Worm (Caenorhabditis elegans) whole organism, L1 larva: ENCODE data around the gene col-13.

Source experiments
- C04F5.9 ChIP-seq: sonication (generic microtip); optimal IDR thresholded peaks from 2 replicates; lab custom pipeline; 2016; ENCODE audit warnings: missing genetic modification characterization, missing compliant biosample characterization
- Y116A8C.19 ChIP-seq: sonication (generic microtip); optimal IDR thresholded peaks from 2 replicates; lab custom pipeline; 2016; ENCODE audit warnings: missing compliant biosample characterization, missing genetic modification characterization, borderline replicate concordance
- aha-1 ChIP-seq: fragments of 150-350 bp; optimal IDR thresholded peaks from 2 replicates; lab custom pipeline; 2014; ENCODE audit warnings: missing biosample characterization, missing genetic modification characterization
- alr-1 ChIP-seq: fragments of 200-800 bp; sonication (Bioruptor generic); optimal IDR thresholded peaks from 2 replicates; lab custom pipeline; 2018; ENCODE audit warnings: borderline replicate concordance, mild to moderate bottlenecking, missing genetic modification characterization, missing compliant biosample characterization
- aly-2 ChIP-seq: fragments of 150-350 bp; optimal IDR thresholded peaks from 2 replicates; lab custom pipeline; 2014; ENCODE audit warnings: missing biosample characterization, missing genetic modification characterization
- ama-1 ChIP-seq: fragments of 150-350 bp; optimal IDR thresholded peaks from 2 replicates; lab custom pipeline; 2014
- blmp-1 ChIP-seq: fragments of 150-350 bp; optimal IDR thresholded peaks from 2 replicates; lab custom pipeline; 2014; ENCODE audit warnings: missing biosample characterization, missing genetic modification characterization
- ceh-63 ChIP-seq: fragments of 200-800 bp; sonication (Bioruptor generic); optimal IDR thresholded peaks from 2 replicates; lab custom pipeline; 2018; ENCODE audit warnings: mild to moderate bottlenecking, missing genetic modification characterization, missing compliant biosample characterization
- ceh-88 ChIP-seq: fragments of 200-800 bp; sonication (Bioruptor generic); IDR thresholded peaks from 2 replicates; pipeline ENCODE4 v1.3.6; 2022; ENCODE audit warnings: missing genetic modification characterization, missing compliant biosample characterization
- ces-1 ChIP-seq: fragments of 150-350 bp; optimal IDR thresholded peaks from 2 replicates; lab custom pipeline; 2014; ENCODE audit warnings: missing biosample characterization, missing genetic modification reagents, missing genetic modification characterization
- efl-1 ChIP-seq, 4 experiments: fragments of 150-350 bp; optimal IDR thresholded peaks in 3 of 4; peaks in 1 of 4; 1 replicate in 1 of 4; 2 replicates in 3 of 4; lab custom pipeline; 2014; ENCODE audit warnings: missing biosample characterization in 2 of 4, missing genetic modification characterization in 2 of 4, missing genetic modification reagents in 2 of 4
- efl-3 ChIP-seq: fragments of 200-800 bp; sonication (Bioruptor generic); optimal IDR thresholded peaks from 2 replicates; lab custom pipeline; 2018; ENCODE audit warnings: mild to moderate bottlenecking, missing genetic modification characterization, missing compliant biosample characterization
- egl-27 ChIP-seq, 2 experiments: fragments of 150-350 bp in 1 of 2; sonication (generic microtip); optimal IDR thresholded peaks; 3 replicates each; lab custom pipeline; 2017 to 2018; ENCODE audit warnings: missing biosample characterization in 2 of 2, missing genetic modification characterization in 2 of 2, missing genetic modification reagents in 2 of 2
- elt-3 ChIP-seq, 6 experiments: fragments of 150-350 bp in 1 of 6; sonication (generic microtip); optimal IDR thresholded peaks; 2 replicates each; lab custom pipeline; 2017 to 2018; ENCODE audit warnings: missing biosample characterization in 6 of 6, missing genetic modification characterization in 6 of 6, inconsistent platforms in 1 of 6
- ets-5 ChIP-seq: fragments of 200-800 bp; sonication (Bioruptor generic); IDR thresholded peaks from 2 replicates; pipeline ENCODE4 v1.3.6; 2022; ENCODE audit warnings: missing genetic modification characterization, missing compliant biosample characterization
- fkh-4 ChIP-seq: sonication (generic microtip); optimal IDR thresholded peaks from 2 replicates; lab custom pipeline; 2016; ENCODE audit warnings: missing compliant biosample characterization, missing genetic modification characterization, borderline replicate concordance
- fkh-8 ChIP-seq: sonication (generic microtip); optimal IDR thresholded peaks from 2 replicates; lab custom pipeline; 2016; ENCODE audit warnings: mild to moderate bottlenecking, missing genetic modification characterization, missing compliant biosample characterization
- grh-1 ChIP-seq: fragments of 200-800 bp; sonication (Bioruptor generic); IDR thresholded peaks from 2 replicates; pipeline ENCODE4 v1.3.6; 2022; ENCODE audit warnings: missing genetic modification reagents, missing genetic modification characterization, missing compliant biosample characterization
- hlh-17 ChIP-seq: fragments of 200-800 bp; sonication (Bioruptor generic); optimal IDR thresholded peaks from 2 replicates; lab custom pipeline; 2018; ENCODE audit warnings: missing genetic modification characterization, mild to moderate bottlenecking, missing compliant biosample characterization, moderate library complexity, borderline replicate concordance
- hpl-2 ChIP-seq: fragments of 150-350 bp; optimal IDR thresholded peaks from 2 replicates; lab custom pipeline; 2014; ENCODE audit warnings: missing biosample characterization, missing genetic modification reagents, missing genetic modification characterization
- lin-14 ChIP-seq: fragments of 200-800 bp; sonication (Bioruptor generic); optimal IDR thresholded peaks from 2 replicates; lab custom pipeline; 2018; ENCODE audit warnings: mild to moderate bottlenecking, missing genetic modification characterization, moderate library complexity, missing compliant biosample characterization
- lin-35 ChIP-seq, 2 experiments: fragments of 150-350 bp; optimal IDR thresholded peaks; 2 replicates each; lab custom pipeline; 2014; ENCODE audit warnings: missing biosample characterization in 2 of 2, missing genetic modification characterization in 2 of 2, missing genetic modification reagents in 2 of 2
- lsy-2 ChIP-seq, 2 experiments: fragments of 150-350 bp; optimal IDR thresholded peaks; 2 replicates each; lab custom pipeline; 2014; ENCODE audit warnings: missing biosample characterization in 2 of 2, missing genetic modification characterization in 2 of 2
- mdl-1 ChIP-seq, 2 experiments: fragments of 150-350 bp; optimal IDR thresholded peaks; 2 replicates each; lab custom pipeline; 2014 to 2017; ENCODE audit warnings: missing biosample characterization in 2 of 2, missing genetic modification characterization in 2 of 2, inconsistent platforms in 1 of 2
- mef-2 ChIP-seq: fragments of 150-350 bp; optimal IDR thresholded peaks from 2 replicates; lab custom pipeline; 2014; ENCODE audit warnings: missing biosample characterization, missing genetic modification characterization
- nhr-11 ChIP-seq: fragments of 150-350 bp; optimal IDR thresholded peaks from 2 replicates; lab custom pipeline; 2014; ENCODE audit warnings: missing biosample characterization, missing genetic modification characterization
- nhr-237 ChIP-seq: fragments of 150-350 bp; optimal IDR thresholded peaks from 2 replicates; lab custom pipeline; 2014; ENCODE audit warnings: missing biosample characterization, missing genetic modification characterization
- nhr-47 ChIP-seq: sonication (generic microtip); optimal IDR thresholded peaks from 2 replicates; lab custom pipeline; 2016; ENCODE audit warnings: mild to moderate bottlenecking, missing genetic modification characterization, moderate library complexity, missing compliant biosample characterization
- nhr-71 ChIP-seq: sonication (generic microtip); optimal IDR thresholded peaks from 2 replicates; lab custom pipeline; 2016; ENCODE audit warnings: mild to moderate bottlenecking, missing genetic modification characterization, moderate library complexity, missing compliant biosample characterization
- nhr-76 ChIP-seq: sonication (generic microtip); optimal IDR thresholded peaks from 2 replicates; lab custom pipeline; 2017; ENCODE audit warnings: missing biosample characterization, missing genetic modification characterization
- nhr-77 ChIP-seq: fragments of 150-350 bp; optimal IDR thresholded peaks from 2 replicates; lab custom pipeline; 2014; ENCODE audit warnings: missing biosample characterization, missing genetic modification characterization
- nhr-84 ChIP-seq: sonication (generic microtip); optimal IDR thresholded peaks from 2 replicates; lab custom pipeline; 2017; ENCODE audit warnings: missing biosample characterization, missing genetic modification characterization
- nhr-85 ChIP-seq: sonication (generic microtip); peaks from one replicate; lab custom pipeline; 2016; ENCODE audit warnings: missing genetic modification characterization, inconsistent platforms, missing compliant biosample characterization
- pax-3 ChIP-seq: fragments of 200-800 bp; sonication (Bioruptor generic); optimal IDR thresholded peaks from 2 replicates; lab custom pipeline; 2018; ENCODE audit warnings: mild to moderate bottlenecking, missing genetic modification characterization, moderate library complexity, missing compliant biosample characterization
- pqm-1 ChIP-seq: sonication (generic microtip); optimal IDR thresholded peaks from 3 replicates; lab custom pipeline; 2017; ENCODE audit warnings: missing biosample characterization, missing genetic modification characterization
- rnt-1 ChIP-seq: sonication (generic microtip); optimal IDR thresholded peaks from 2 replicates; lab custom pipeline; 2016; ENCODE audit warnings: mild to moderate bottlenecking, missing genetic modification characterization, moderate library complexity, missing compliant biosample characterization
- sptf-1 ChIP-seq: fragments of 150-350 bp; optimal IDR thresholded peaks from 2 replicates; lab custom pipeline; 2014; ENCODE audit warnings: missing biosample characterization, missing genetic modification characterization
- swsn-7 ChIP-seq: sonication (generic microtip); optimal IDR thresholded peaks from 2 replicates; lab custom pipeline; 2016; ENCODE audit warnings: missing genetic modification characterization, missing compliant biosample characterization
- tlp-1 ChIP-seq: fragments of 150-350 bp; optimal IDR thresholded peaks from 2 replicates; lab custom pipeline; 2014; ENCODE audit warnings: missing biosample characterization, missing genetic modification characterization
- unc-30 ChIP-seq: sonication (generic microtip); optimal IDR thresholded peaks from 2 replicates; lab custom pipeline; 2017; ENCODE audit warnings: missing biosample characterization, missing genetic modification characterization
- unc-62 ChIP-seq: fragments of 150-350 bp; optimal IDR thresholded peaks from 2 replicates; lab custom pipeline; 2014; ENCODE audit warnings: missing biosample characterization, missing genetic modification reagents, missing genetic modification characterization
- unc-86 ChIP-seq: sonication (generic microtip); optimal IDR thresholded peaks from 2 replicates; lab custom pipeline; 2016; ENCODE audit warnings: missing genetic modification characterization, missing compliant biosample characterization
- unc-98 ChIP-seq: fragments of 200-800 bp; sonication (Bioruptor generic); IDR thresholded peaks from 2 replicates; pipeline ENCODE4 v1.3.6; 2022; ENCODE audit warnings: missing genetic modification characterization, missing compliant biosample characterization
- xbp-1 ChIP-seq: sonication (generic microtip); optimal IDR thresholded peaks from 2 replicates; lab custom pipeline; 2016; ENCODE audit warnings: missing genetic modification characterization, missing compliant biosample characterization
- zag-1 ChIP-seq: fragments of 150-350 bp; optimal IDR thresholded peaks from 2 replicates; lab custom pipeline; 2014; ENCODE audit warnings: missing biosample characterization, missing genetic modification characterization

The col-13 gene

DNA sequence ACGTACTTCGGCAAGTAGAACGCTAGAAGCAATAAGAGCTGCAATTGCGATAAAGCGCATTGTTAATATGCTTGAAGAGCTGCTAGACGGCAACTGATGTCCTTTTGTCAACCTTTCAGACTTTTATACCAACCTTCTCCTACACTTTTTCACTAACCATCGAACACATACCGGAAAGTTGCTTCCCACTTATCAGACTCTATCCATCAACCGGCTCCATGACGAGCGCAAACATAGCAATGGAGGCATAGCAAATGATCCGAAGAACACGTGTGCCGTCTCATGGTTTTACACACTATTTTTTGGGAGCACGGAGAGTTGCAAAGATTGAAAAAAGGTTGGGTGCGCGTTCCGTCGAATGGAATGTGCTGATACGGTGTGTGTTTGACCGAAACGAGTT is 40.0 kb downstream of the col-13 start, which contains the start of gene abu-1:
Gene abu-1 (minus strand): TSS at position 101 of the 400 bp plus-strand sequence.
- no peak for TF ChIP-seq unc-86 (tag; lab: Kevin White, UChicago)
- no peak for TF ChIP-seq fkh-8 (tag; lab: Kevin White, UChicago)
- TF ChIP-seq nhr-71 (tag; lab: Kevin White, UChicago): no peak
- no peak for TF ChIP-seq ceh-88 (GFP tag; lab: Robert Waterston, UW)
- no peak for TF ChIP-seq ceh-63
- TF ChIP-seq pax-3 (tag; lab: Kevin White, UChicago): no peak

DNA sequence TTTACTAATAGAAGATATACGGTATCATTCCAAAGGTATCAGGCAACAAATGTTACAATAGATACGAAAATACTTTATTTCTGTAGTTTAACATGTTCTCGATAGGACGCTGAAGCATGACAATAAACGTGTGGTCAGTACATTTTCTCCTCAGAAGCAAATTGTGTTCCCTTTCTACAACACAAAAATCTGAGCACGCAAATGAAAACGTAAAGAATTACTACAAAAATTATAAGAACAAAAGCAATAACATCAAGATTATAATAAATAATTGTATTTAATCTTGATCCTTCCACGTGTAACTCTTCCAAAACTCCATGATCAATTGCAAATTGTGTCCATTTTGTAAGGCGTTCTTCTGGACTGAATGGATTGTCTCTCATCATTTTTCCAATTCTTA is 41.9 kb downstream of the col-13 start:
- TF ChIP-seq efl-1 (optimal IDR thresholded peaks at IDR 0.05; lab: Kevin White, UChicago) (no peak), efl-1 (GFP tag; optimal IDR thresholded peaks at IDR 0.05 in 1 of 2; lab: Kevin White, UChicago) (no peak), nhr-76 (tag; lab: Kevin White, UChicago) (no peak), sptf-1 (tag; lab: Kevin White, UChicago) (no peak), swsn-7 (tag; lab: Kevin White, UChicago) (no peak), tlp-1 (tag; lab: Kevin White, UChicago) (no peak), ama-1 (lab: Kevin White, UChicago) (no peak), Y116A8C.19 (tag; lab: Kevin White, UChicago) (no peak), aha-1 (no peak), ces-1 (GFP tag; lab: Kevin White, UChicago) (no peak)

DNA sequence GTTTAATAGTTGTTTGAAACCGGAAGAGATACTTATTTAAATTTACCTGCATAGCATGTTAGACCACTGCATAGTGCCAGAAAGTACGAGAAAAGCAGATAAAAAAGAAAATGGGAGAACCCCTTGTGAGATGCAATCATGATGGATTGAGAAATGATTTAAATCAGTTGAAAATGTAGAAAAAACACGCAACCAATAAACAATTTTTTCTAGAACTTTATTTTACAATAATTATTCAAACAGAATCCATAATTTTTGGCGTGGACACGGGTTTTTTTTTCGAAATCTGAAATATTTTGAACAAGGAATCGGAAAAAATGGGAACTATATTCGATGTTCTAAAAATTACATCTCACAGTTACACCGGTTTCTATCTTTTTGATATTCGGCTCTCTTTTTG is 42.4 kb downstream of the col-13 start, which contains the start of gene AC3.12:
Gene AC3.12 (minus strand): TSS at position 101 of the 400 bp plus-strand sequence.
- TF ChIP-seq nhr-85 (tag; lab: Kevin White, UChicago) (peak; percentile 2), zag-1 (no peak), ets-5 (no peak), efl-3 (GFP tag; lab: Kevin White, UChicago) (no peak)
- TF ChIP-seq, all 84 proteins: peak for 1

ce11 chrV:10371951-10372350 is 49.8 kb downstream of the col-13 start, which contains the start of gene ugt-49:
Gene ugt-49 (plus strand): TSS chrV:10372321.
- TF ChIP-seq unc-62 (no peak), pqm-1 (tag; lab: Kevin White, UChicago) (no peak), fkh-8 (tag; lab: Kevin White, UChicago) (no peak), aly-2 (tag; lab: Kevin White, UChicago) (no peak), elt-3 (tag; optimal IDR thresholded peaks at IDR 0.05; lab: Kevin White, UChicago) (no peak), fkh-4 (no peak), efl-1 (optimal IDR thresholded peaks at IDR 0.05; lab: Kevin White, UChicago) (no peak), efl-1 (GFP tag; optimal IDR thresholded peaks at IDR 0.05 in 1 of 2; lab: Kevin White, UChicago) (no peak)

- TF ChIP-seq nhr-77 (tag; lab: Kevin White, UChicago) (no peak), unc-30 (tag; lab: Kevin White, UChicago) (no peak), ceh-88 (GFP tag; lab: Robert Waterston, UW) (no peak), rnt-1 (tag; lab: Kevin White, UChicago) (no peak), unc-86 (tag; lab: Kevin White, UChicago) (no peak), lsy-2 (tag; optimal IDR thresholded peaks at IDR 0.05; lab: Kevin White, UChicago) (no peak), lin-14 (GFP tag; lab: Kevin White, UChicago) (peak; percentile 68), unc-98 (no peak), grh-1 (GFP tag; lab: Robert Waterston, UW) (no peak), lin-35 (GFP tag; optimal IDR thresholded peaks at IDR 0.05; lab: Kevin White, UChicago) (peak in 1 of 2 experiments; percentile 73), mef-2 (tag; lab: Kevin White, UChicago) (no peak), nhr-71 (tag; lab: Kevin White, UChicago) (peak; percentile 49), nhr-237 (tag; lab: Kevin White, UChicago) (no peak), mdl-1 (tag; optimal IDR thresholded peaks at IDR 0.05; lab: Kevin White, UChicago) (peak in 1 of 2 experiments; percentile 23), xbp-1 (tag; lab: Kevin White, UChicago) (no peak), alr-1 (tag; lab: Kevin White, UChicago) (no peak), blmp-1 (peak; percentile 51), hpl-2 (GFP tag; lab: Kevin White, UChicago) (no peak), hlh-17 (GFP tag; lab: Kevin White, UChicago) (no peak), C04F5.9 (no peak), pax-3 (tag; lab: Kevin White, UChicago) (no peak), nhr-84 (no peak), elt-3 (tag; optimal IDR thresholded peaks at IDR 0.05; lab: Kevin White, UChicago) (peak in 2 of 6 experiments; percentile 31 to 37), aly-2 (tag; lab: Kevin White, UChicago) (no peak), nhr-47 (tag; lab: Kevin White, UChicago) (no peak), ces-1 (GFP tag; lab: Kevin White, UChicago) (no peak), egl-27 (tag; optimal IDR thresholded peaks at IDR 0.05; lab: Kevin White, UChicago) (no peak), nhr-11 (tag; lab: Kevin White, UChicago) (no peak)
Observed at ce11 chrV:10371177-10371576, 50.5 kb downstream of the col-13 start.
